Worm (Caenorhabditis elegans): Measurements from ENCODE around the gene rab-6.1.

Gene rab-6.1

DNA sequence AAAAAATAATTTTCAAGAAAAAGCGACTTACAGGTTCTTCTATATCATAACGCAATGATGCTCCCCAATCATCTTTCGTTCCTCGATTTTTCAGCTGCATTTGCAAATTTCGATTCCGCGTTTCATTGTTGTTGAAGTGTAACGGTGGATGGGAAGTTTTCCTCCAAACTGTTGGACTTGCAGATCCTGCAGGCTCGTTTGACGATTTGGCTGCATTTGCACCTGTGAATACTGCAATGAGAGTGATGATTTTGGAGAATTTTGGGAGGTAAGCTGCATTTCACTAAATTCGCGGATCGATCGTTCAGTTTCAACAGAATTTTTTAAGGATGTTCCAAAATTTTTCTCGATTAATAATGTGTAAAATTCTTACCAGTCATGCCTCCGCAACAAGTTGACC, 24.9 kb downstream of the rab-6.1 start:
- TF ChIP-seq aha-1 (tag), result peak; percentile 84
- peak in 1 of 2 experiments; percentile 91 for TF ChIP-seq unc-62 (GFP tag; optimal IDR thresholded peaks at IDR 0.05 in 1 of 2)
- no peak for TF ChIP-seq unc-62 (tag; optimal IDR thresholded peaks at IDR 0.05)
- no peak for TF ChIP-seq nhr-102 (tag; optimal IDR thresholded peaks at IDR 0.05)

DNA sequence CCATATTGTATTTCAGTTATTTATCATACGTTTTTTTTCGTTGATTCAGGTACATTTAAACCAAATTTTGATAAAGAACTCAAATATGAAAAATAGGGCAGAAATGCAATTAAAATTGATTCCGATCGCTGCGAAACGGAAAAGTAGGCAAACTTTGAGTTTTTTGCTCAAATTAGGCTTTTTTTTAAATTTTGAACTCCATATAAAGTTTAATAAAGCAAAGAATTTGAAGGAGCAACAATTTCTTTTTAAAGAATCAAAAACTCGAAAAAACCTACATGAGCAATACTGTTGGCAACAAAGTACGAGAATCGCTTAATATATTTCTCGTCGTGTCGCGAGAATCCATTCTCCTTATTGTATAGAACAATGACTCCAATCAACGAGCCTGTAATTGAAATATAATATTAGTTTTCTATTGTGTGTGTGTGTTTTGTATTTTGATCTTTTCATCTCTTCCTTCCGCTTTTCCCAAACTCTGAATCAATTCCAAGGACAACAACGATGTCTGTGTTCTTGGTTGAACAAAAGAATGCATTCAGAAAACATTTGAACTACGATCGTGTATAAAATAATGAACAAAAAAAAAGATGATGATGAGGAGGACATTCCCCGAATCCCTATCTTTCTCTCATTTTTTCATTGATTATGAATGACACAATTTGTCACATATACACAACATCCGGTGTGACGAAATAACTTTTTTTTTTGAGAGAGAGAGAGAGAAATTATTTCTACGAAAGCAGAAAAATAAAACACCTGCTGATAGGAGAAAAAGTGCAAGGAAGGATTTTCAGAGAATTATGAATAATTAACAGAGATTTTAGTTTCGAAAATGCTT, 27.0 kb downstream of the rab-6.1 start:
- TF ChIP-seq ceh-32 (tag; optimal IDR thresholded peaks at IDR 0.05; ENCODE audit: poor library complexity) (no peak), zfp-2 (tag; optimal IDR thresholded peaks at IDR 0.05) (no peak), Y105C5A.15 (GFP tag; IDR thresholded peaks at IDR 0.05) (no peak), skn-1 (tag; optimal IDR thresholded peaks at IDR 0.05) (no peak), unc-130 (GFP tag; optimal IDR thresholded peaks at IDR 0.05) (no peak), aly-2 (tag; optimal IDR thresholded peaks at IDR 0.05) (no peak), zfp-3 (GFP tag; conservative IDR thresholded peaks at IDR 0.05) (no peak), mdl-1 (tag; optimal IDR thresholded peaks at IDR 0.05) (no peak), nhr-48 (tag; optimal IDR thresholded peaks at IDR 0.05) (no peak), Y75B8A.6 (GFP tag; IDR thresholded peaks at IDR 0.05) (0 out of 2 replicates have a peak, but pooled peaks have one; percentile 2), ZK337.2 (GFP tag; IDR thresholded peaks at IDR 0.05) (no peak), zip-2 (tag; optimal IDR thresholded peaks at IDR 0.05) (no peak), dpl-1 (GFP tag; optimal IDR thresholded peaks at IDR 0.05) (no peak), pqm-1 (tag; optimal IDR thresholded peaks at IDR 0.05) (no peak), madf-5 (GFP tag; IDR thresholded peaks at IDR 0.05) (no peak), aha-1 (tag) (peak; percentile 58), nhr-28 (tag; optimal IDR thresholded peaks at IDR 0.05) (no peak), dve-1 (tag; optimal IDR thresholded peaks at IDR 0.05; ENCODE audit: insufficient read depth) (peak; percentile 32), ceh-62 (tag; optimal IDR thresholded peaks at IDR 0.05) (no peak), R02D3.7 (tag; optimal IDR thresholded peaks at IDR 0.05) (no peak), sdz-12 (GFP tag; optimal IDR thresholded peaks at IDR 0.05) (no peak), T20F7.1 (GFP tag; optimal IDR thresholded peaks at IDR 0.05) (no peak), jun-1 (tag; optimal IDR thresholded peaks at IDR 0.05) (no peak), hmg-1.1 (GFP tag; IDR thresholded peaks at IDR 0.05) (0 out of 2 replicates have a peak, but pooled peaks have one; percentile 35), attf-4 (tag; optimal IDR thresholded peaks at IDR 0.05) (no peak), lin-38 (GFP tag; IDR thresholded peaks at IDR 0.05) (no peak), ceh-20 (GFP tag; IDR thresholded peaks at IDR 0.05) (0 out of 2 replicates have a peak, but pooled peaks have one; percentile 28), nhr-25 (tag; optimal IDR thresholded peaks at IDR 0.05; ENCODE audit: borderline replicate concordance, insufficient read depth) (no peak), ZK546.5 (tag; optimal IDR thresholded peaks at IDR 0.05) (no peak), lin-1 (GFP tag; IDR thresholded peaks at IDR 0.05) (no peak), arid-1 (GFP tag; conservative IDR thresholded peaks at IDR 0.05) (no peak), fkh-10 (GFP tag; optimal IDR thresholded peaks at IDR 0.05) (no peak), snpc-4 (tag; optimal IDR thresholded peaks at IDR 0.05) (no peak), hlh-11 (tag; optimal IDR thresholded peaks at IDR 0.05) (peak; percentile 29), ztf-11 (tag; optimal IDR thresholded peaks at IDR 0.05) (no peak), daf-12 (tag; optimal IDR thresholded peaks at IDR 0.05) (no peak), F37D6.2 (tag; optimal IDR thresholded peaks at IDR 0.05) (no peak), snpc-1.2 (GFP tag; IDR thresholded peaks at IDR 0.05) (no peak), mxl-3 (GFP tag; optimal IDR thresholded peaks at IDR 0.05) (no peak), rbr-2 (tag; optimal IDR thresholded peaks at IDR 0.05) (no peak), egl-27 (tag; optimal IDR thresholded peaks at IDR 0.05) (no peak), lir-3 (tag; optimal IDR thresholded peaks at IDR 0.05) (no peak), mdt-29 (GFP tag; IDR thresholded peaks at IDR 0.05) (0 out of 2 replicates have a peak, but pooled peaks have one; percentile 36), dmd-6 (GFP tag; IDR thresholded peaks at IDR 0.05) (0 out of 2 replicates have a peak, but pooled peaks have one; percentile 26), hlh-30 (tag; optimal IDR thresholded peaks at IDR 0.05; ENCODE audit: insufficient read depth) (peak; percentile 29)

Data from whole organism, L4 larva.